Fruit fly (Drosophila melanogaster) whole organism, pupa: Measurements from ENCODE around the gene Hr96.

Source experiments
- CG10348 ChIP-seq: fragments of 200-800 bp; sonication (Bioruptor generic); IDR thresholded peaks from 2 replicates; pipeline ENCODE4 v1.3.6; 2022; ENCODE audit warnings: missing biosample characterization, missing genetic modification characterization
- CG13204 ChIP-seq: fragments of 200-800 bp; sonication (Bioruptor generic); optimal IDR thresholded peaks from 2 replicates; lab custom pipeline; 2018; ENCODE audit warnings: missing biosample characterization, mild to moderate bottlenecking, missing genetic modification characterization, moderate library complexity
- CG14655 ChIP-seq: fragments of 200-800 bp; sonication (Bioruptor generic); optimal IDR thresholded peaks from 3 replicates; lab custom pipeline; 2017; ENCODE audit warnings: mild to moderate bottlenecking, missing biosample characterization, missing genetic modification reagents, missing genetic modification characterization
- CG15710 ChIP-seq: fragments of 200-800 bp; sonication (Bioruptor generic); optimal IDR thresholded peaks from 2 replicates; lab custom pipeline; 2018; ENCODE audit warnings: missing biosample characterization, mild to moderate bottlenecking, missing genetic modification characterization, moderate library complexity
- CG17806 ChIP-seq: fragments of 200-800 bp; sonication (Bioruptor generic); optimal IDR thresholded peaks from 2 replicates; lab custom pipeline; 2018; ENCODE audit warnings: missing biosample characterization, mild to moderate bottlenecking, missing genetic modification characterization, moderate library complexity
- CG32121 ChIP-seq: fragments of 200-800 bp; sonication (Bioruptor generic); IDR thresholded peaks from 2 replicates; pipeline ENCODE4 v1.3.6; 2022; ENCODE audit warnings: missing biosample characterization, missing genetic modification characterization
- CG34367 ChIP-seq: fragments of 200-800 bp; sonication (Bioruptor generic); optimal IDR thresholded peaks from 2 replicates; lab custom pipeline; 2018; ENCODE audit warnings: missing biosample characterization, mild to moderate bottlenecking, missing genetic modification characterization
- CG8159 ChIP-seq: fragments of 200-800 bp; sonication (Bioruptor generic); optimal IDR thresholded peaks from 3 replicates; lab custom pipeline; 2018; ENCODE audit warnings: missing biosample characterization, mild to moderate bottlenecking, missing genetic modification characterization, moderate library complexity
- CG8301 ChIP-seq: fragments of 200-800 bp; sonication (Bioruptor generic); optimal IDR thresholded peaks from 2 replicates; lab custom pipeline; 2018; ENCODE audit warnings: missing biosample characterization, mild to moderate bottlenecking, missing genetic modification characterization
- CG9948 ChIP-seq: fragments of 200-800 bp; sonication (Bioruptor generic); optimal IDR thresholded peaks from 2 replicates; lab custom pipeline; 2018; ENCODE audit warnings: missing biosample characterization, mild to moderate bottlenecking, missing genetic modification characterization, moderate library complexity
- D1 ChIP-seq: fragments of 200-800 bp; sonication (Bioruptor generic); optimal IDR thresholded peaks from 2 replicates; lab custom pipeline; 2018; ENCODE audit warnings: missing biosample characterization, mild to moderate bottlenecking, missing genetic modification characterization, moderate library complexity
- EcR ChIP-seq: fragments of 200-800 bp; sonication (Bioruptor generic); optimal IDR thresholded peaks from 3 replicates; lab custom pipeline; 2019; ENCODE audit warnings: missing biosample characterization, missing genetic modification characterization, mild to moderate bottlenecking, moderate library complexity, missing genetic modification reagents
- Ets98B ChIP-seq: fragments of 200-800 bp; sonication (Bioruptor generic); IDR thresholded peaks from 2 replicates; pipeline ENCODE4 v1.3.6; 2022; ENCODE audit warnings: missing biosample characterization, missing genetic modification characterization
- Pif1A ChIP-seq: fragments of 200-800 bp; sonication (Bioruptor generic); optimal IDR thresholded peaks from 3 replicates; lab custom pipeline; 2016; ENCODE audit warnings: missing biosample characterization, missing genetic modification characterization
- Snoo ChIP-seq: fragments of 200-800 bp; sonication (Bioruptor generic); optimal IDR thresholded peaks from 3 replicates; lab custom pipeline; 2017; ENCODE audit warnings: missing biosample characterization, mild to moderate bottlenecking, missing genetic modification characterization, inconsistent platforms
- fd96Ca ChIP-seq: fragments of 200-800 bp; sonication (Bioruptor generic); IDR thresholded peaks from 3 replicates; pipeline ENCODE4 v1.3.6; 2022; ENCODE audit warnings: missing biosample characterization, missing genetic modification characterization
- gl ChIP-seq: fragments of 200-800 bp; sonication (Bioruptor generic); optimal IDR thresholded peaks from 2 replicates; lab custom pipeline; 2018; ENCODE audit warnings: missing biosample characterization, mild to moderate bottlenecking, missing genetic modification characterization
- rn ChIP-seq: fragments of 200-800 bp; sonication (Bioruptor generic); IDR thresholded peaks from 2 replicates; pipeline ENCODE4 v1.3.6; 2022; ENCODE audit warnings: missing biosample characterization, missing genetic modification characterization

Hr96 gene

dm6 chr3R:25074558-25074964 lies 49.5 kb downstream of the Hr96 start, which contains the start of the genes shams and CG11920:
TSS of gene shams (minus strand) at chr3R:25074607.
TSS of gene CG11920 (plus strand) at chr3R:25074877.
- TF ChIP-seq CG32121 (GFP tag; lab: Robert Waterston, UW) (no peak), Snoo (tag; lab: Kevin White, UChicago) (no peak), CG8159 (tag; lab: Kevin White, UChicago) (peak; percentile 58)

- TF ChIP-seq rn (GFP tag; lab: Robert Waterston, UW) (no peak), CG8159 (tag; lab: Kevin White, UChicago) (no peak), gl (no peak), CG14655 (GFP tag; lab: Kevin White, UChicago) (no peak), Ets98B (GFP tag; lab: Robert Waterston, UW) (no peak), fd96Ca (GFP tag; lab: Robert Waterston, UW) (no peak), CG13204 (GFP tag; lab: Kevin White, UChicago) (no peak)
These were observed 52.3 kb downstream of the Hr96 start for dm6 chr3R:25077280-25077820.

DNA sequence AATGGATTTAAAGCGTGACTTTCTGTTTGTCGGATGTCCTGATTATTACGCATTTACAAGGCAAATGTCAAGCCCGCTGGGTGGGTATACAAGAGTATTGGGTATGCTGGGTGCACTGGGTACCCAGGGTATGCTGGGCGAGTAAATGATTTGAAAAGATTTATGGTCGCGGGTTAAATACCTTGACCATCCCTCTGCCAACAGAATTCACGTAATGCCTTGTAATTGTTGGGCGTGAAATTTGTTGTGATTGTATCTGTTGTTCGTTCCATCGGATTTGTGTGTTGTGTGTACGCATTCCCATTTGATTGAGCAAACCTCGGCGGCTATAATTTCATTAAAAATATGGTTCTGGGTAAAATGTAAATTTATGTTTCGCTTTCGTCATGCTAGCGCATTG lies 53.6 kb downstream of the Hr96 start:
- no peak for TF ChIP-seq D1 (tag; lab: Kevin White, UChicago)
- no peak for TF ChIP-seq Snoo (tag; lab: Kevin White, UChicago)
- TF ChIP-seq CG9948 (tag; lab: Kevin White, UChicago), result no peak
- no peak for TF ChIP-seq CG15710 (tag; lab: Kevin White, UChicago)
- TF ChIP-seq CG8301 (tag; lab: Kevin White, UChicago), result no peak
- no peak for TF ChIP-seq gl
- TF ChIP-seq CG14655 (GFP tag; lab: Kevin White, UChicago), result no peak
- TF ChIP-seq fd96Ca (GFP tag; lab: Robert Waterston, UW), result no peak
- no peak for TF ChIP-seq CG34367 (tag; lab: Kevin White, UChicago)
- no peak for TF ChIP-seq rn (GFP tag; lab: Robert Waterston, UW)
- TF ChIP-seq Pif1A (GFP tag; lab: Kevin White, UChicago), result no peak
- no peak for TF ChIP-seq CG10348 (GFP tag; lab: Robert Waterston, UW)
- TF ChIP-seq EcR (GFP tag; lab: Kevin White, UChicago), result no peak
- no peak for TF ChIP-seq CG17806 (tag; lab: Kevin White, UChicago)
